Fruit fly (Drosophila melanogaster) S2 (cell line): Measurements from ENCODE around the gene CG17186.

ENCODE experiments used
- CG8478 ChIP-seq: fragments of >200 bp; optimal IDR thresholded peaks from 2 replicates; lab custom pipeline; 2018
- CTCF ChIP-seq, 2 experiments: fragments of >200 bp; optimal IDR thresholded peaks; 2 replicates each; lab custom pipeline; 2018

dm6 chr3R:19838925-19839601, 38.3 kb downstream of the CG17186 start:
- TF ChIP-seq CTCF (optimal IDR thresholded peaks at IDR 0.05; lab: Kevin White, UChicago) (no peak), CG8478 (lab: Kevin White, UChicago) (no peak)
